Worm (Caenorhabditis elegans): ENCODE results near the gene flor-1.

DNA sequence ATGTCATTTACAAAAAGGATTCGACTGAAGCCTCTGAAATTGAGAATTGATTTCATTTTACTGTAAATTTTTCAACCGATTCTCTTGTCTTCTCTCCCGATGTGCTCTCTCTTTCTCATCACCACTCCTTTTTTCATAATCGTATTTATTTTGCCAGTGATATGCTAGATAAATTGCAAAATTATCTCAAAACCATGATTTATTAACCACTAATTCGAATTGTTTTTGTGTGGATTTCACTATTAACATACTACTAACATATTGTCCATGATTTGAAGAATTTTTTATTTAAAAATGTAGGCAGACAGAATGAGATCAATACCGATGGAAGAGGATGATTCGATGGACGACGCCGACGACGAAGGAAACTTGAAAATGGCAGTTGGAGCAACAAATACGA is 52.3 kb downstream of the flor-1 start, which contains the start of gene C25D7.10:
- TF ChIP-seq skn-1 (tag; optimal IDR thresholded peaks at IDR 0.05) (no peak), unc-39 (tag; optimal IDR thresholded peaks at IDR 0.05) (no peak), ceh-82 (tag; optimal IDR thresholded peaks at IDR 0.05) (no peak), ZK546.5 (tag; optimal IDR thresholded peaks at IDR 0.05) (no peak), nhr-237 (tag; optimal IDR thresholded peaks at IDR 0.05) (no peak)

Data from whole organism, L3 larva.